Fruit fly (Drosophila melanogaster): ENCODE data around the gene Kdm2.

DNA sequence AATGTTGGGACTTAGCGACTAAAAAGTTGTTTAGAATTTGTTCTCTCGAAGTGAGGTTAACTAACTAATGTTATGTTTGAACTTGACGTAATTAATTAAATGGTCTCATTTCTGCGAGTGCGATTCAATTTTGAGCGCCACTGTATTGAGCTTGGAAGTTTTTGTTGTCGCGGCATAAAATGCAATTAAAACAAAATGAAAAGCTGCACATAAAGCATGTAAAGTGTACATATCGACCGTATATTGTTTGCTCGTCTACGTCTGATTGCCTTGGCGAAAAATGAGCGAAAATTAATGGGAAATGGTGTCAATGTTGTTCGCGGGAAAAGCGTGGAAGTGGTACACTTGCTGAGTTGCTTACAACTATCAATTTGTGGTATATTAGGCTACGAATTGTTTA lies 35.4 kb upstream of the Kdm2 start:
- TF ChIP-seq ttk (optimal IDR thresholded peaks at IDR 0.05) (no peak), Sin3A (optimal IDR thresholded peaks at IDR 0.05) (no peak), insv (optimal IDR thresholded peaks at IDR 0.05) (no peak), psq (optimal IDR thresholded peaks at IDR 0.05) (no peak), h (optimal IDR thresholded peaks at IDR 0.05) (no peak)

Measured in Kc167 (cell line).